Worm (Caenorhabditis elegans) whole organism, mixed stage, embryonic: Measurements from ENCODE around the gene Y39G8B.7.
A peak's percentile ranks its signal among the peaks of the same experiment; 100 is the strongest.

Source experiments
- M03D4.4 ChIP-seq: sonication (generic microtip); optimal IDR thresholded peaks from 2 replicates; lab custom pipeline; 2017; ENCODE audit warnings: mild to moderate bottlenecking, missing genetic modification characterization, missing compliant biosample characterization
- blmp-1 ChIP-seq: fragments of 150-350 bp; optimal IDR thresholded peaks from 2 replicates; lab custom pipeline; 2014; ENCODE audit warnings: missing biosample characterization, missing genetic modification characterization
- ceh-83 ChIP-seq: fragments of 200-800 bp; sonication (Bioruptor generic); optimal IDR thresholded peaks from 2 replicates; lab custom pipeline; 2018; ENCODE audit warnings: mild to moderate bottlenecking, missing genetic modification characterization, missing compliant biosample characterization
- mab-5 ChIP-seq: fragments of 150-350 bp; optimal IDR thresholded peaks from 2 replicates; lab custom pipeline; 2014; ENCODE audit warnings: missing biosample characterization, missing genetic modification characterization
- mep-1 ChIP-seq: fragments of 150-350 bp; optimal IDR thresholded peaks from 2 replicates; lab custom pipeline; 2017; ENCODE audit warnings: missing biosample characterization, missing genetic modification reagents, missing genetic modification characterization, inconsistent platforms
- nhr-2 ChIP-seq: fragments of 150-350 bp; optimal IDR thresholded peaks from 2 replicates; lab custom pipeline; 2014; ENCODE audit warnings: missing biosample characterization, missing genetic modification characterization
- nhr-237 ChIP-seq: fragments of 150-350 bp; optimal IDR thresholded peaks from 2 replicates; lab custom pipeline; 2014; ENCODE audit warnings: missing biosample characterization, missing genetic modification characterization
- nhr-28 ChIP-seq: fragments of 150-350 bp; optimal IDR thresholded peaks from 2 replicates; lab custom pipeline; 2014; ENCODE audit warnings: missing biosample characterization, missing genetic modification characterization
- snpc-4 ChIP-seq: fragments of 150-350 bp; optimal IDR thresholded peaks from 2 replicates; lab custom pipeline; 2014; ENCODE audit warnings: missing biosample characterization, missing genetic modification characterization

- no peak for TF ChIP-seq blmp-1 (tag; lab: Kevin White, UChicago)
- TF ChIP-seq nhr-28 (tag; lab: Kevin White, UChicago) = no peak
- TF ChIP-seq ceh-83 (GFP tag; lab: Kevin White, UChicago) = no peak
- TF ChIP-seq nhr-237 (tag; lab: Kevin White, UChicago) = peak; percentile 9
- no peak for TF ChIP-seq M03D4.4 (tag; lab: Kevin White, UChicago)
- no peak for TF ChIP-seq mep-1
- no peak for TF ChIP-seq snpc-4 (tag; lab: Kevin White, UChicago)
- TF ChIP-seq mab-5 = no peak
- no peak for TF ChIP-seq nhr-2 (tag; lab: Kevin White, UChicago)
These were observed 43.5 kb upstream of the Y39G8B.7 start for ce11 chrII:14038331-14038730.
